Fruit fly (Drosophila melanogaster): ENCODE results near the gene sbr.
A peak's percentile ranks its signal among the peaks of the same experiment; 100 is the strongest.

sbr gene

DNA sequence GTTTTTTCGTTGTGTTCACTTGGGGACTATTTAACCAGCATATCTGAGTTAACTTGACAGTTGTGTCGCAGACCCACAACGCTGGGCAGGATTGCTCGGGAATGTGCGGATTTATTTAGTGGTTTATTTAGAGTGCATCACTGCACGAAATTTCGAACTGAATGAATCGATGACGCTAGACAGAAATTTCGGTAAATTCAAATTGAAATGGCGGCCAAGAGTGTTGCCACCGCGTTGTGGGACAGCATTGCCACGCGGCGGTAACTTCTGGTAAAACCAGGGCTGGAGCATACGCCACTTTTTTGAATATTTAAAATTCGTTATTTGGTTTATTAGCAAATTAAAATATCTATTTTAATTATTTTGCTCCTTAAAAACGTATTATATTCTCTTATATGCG is 7.8 kb upstream of the sbr start, which contains the start of gene feo:
TSS of gene feo (minus strand) at position 184 of the 400 bp plus-strand sequence.
- no peak for TF ChIP-seq CG17801 (GFP tag; optimal IDR thresholded peaks at IDR 0.05; ENCODE audit: partially characterized antibody)

- peak; percentile 35 for TF ChIP-seq CG17801 (GFP tag; optimal IDR thresholded peaks at IDR 0.05; ENCODE audit: partially characterized antibody)
Observed at dm6 chrX:10848565-10848964, 1.7 kb upstream of the sbr start, which contains the start of gene CG2202. Gene CG2202, plus strand, starts transcription at chrX:10848757.

dm6 chrX:10847447-10847846 is 555 bp upstream of the sbr start:
- no peak for TF ChIP-seq CG17801 (GFP tag; optimal IDR thresholded peaks at IDR 0.05; ENCODE audit: partially characterized antibody)

dm6 chrX:10847436-10847446 is 349 bp upstream of the sbr start, which contains the start of gene Pgls:
Gene Pgls, plus strand, starts transcription at chrX:10847438.
- TF ChIP-seq CG17801 (GFP tag; optimal IDR thresholded peaks at IDR 0.05; ENCODE audit: partially characterized antibody) = no peak

dm6 chrX:10845256-10845655 is 1.6 kb downstream of the sbr start:
- peak; percentile 36 for TF ChIP-seq CG17801 (GFP tag; optimal IDR thresholded peaks at IDR 0.05; ENCODE audit: partially characterized antibody)

dm6 chrX:10844807-10845206 is 2.1 kb downstream of the sbr start, which contains the start of gene CG32669:
Gene CG32669, minus strand, starts transcription at chrX:10845081.
- no peak for TF ChIP-seq CG17801 (GFP tag; optimal IDR thresholded peaks at IDR 0.05; ENCODE audit: partially characterized antibody)

dm6 chrX:10841717-10842255 is 5.1 kb downstream of the sbr start, which contains the start of gene CG15209:
Gene CG15209, plus strand, starts transcription at chrX:10842205.
- no peak for TF ChIP-seq CG17801 (GFP tag; optimal IDR thresholded peaks at IDR 0.05; ENCODE audit: partially characterized antibody)

dm6 chrX:10840892-10841564 is 5.9 kb downstream of the sbr start:
- no peak for TF ChIP-seq CG17801 (GFP tag; optimal IDR thresholded peaks at IDR 0.05; ENCODE audit: partially characterized antibody)

DNA sequence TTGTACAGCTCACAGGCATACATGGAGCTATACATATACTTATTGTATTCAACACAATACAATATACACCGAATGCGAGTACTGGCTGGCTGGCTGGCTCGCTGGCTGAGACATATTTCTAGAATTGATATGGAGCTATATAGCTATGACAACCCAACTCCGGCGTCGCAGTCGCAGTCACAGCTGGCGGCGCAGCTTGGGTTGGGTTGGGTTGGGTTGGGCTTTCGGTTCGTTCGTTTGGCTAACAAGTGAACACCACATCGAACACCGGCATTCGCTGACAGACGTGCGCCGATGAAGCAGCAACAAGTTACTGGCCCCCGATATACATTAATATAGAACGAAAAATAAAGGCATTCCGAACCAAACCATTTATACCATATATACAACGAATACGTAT is 7.9 kb downstream of the sbr start, which contains the start of gene CG15210:
TSS of gene CG15210 (plus strand) at position 269 of the 400 bp plus-strand sequence.
- TF ChIP-seq CG17801 (GFP tag; optimal IDR thresholded peaks at IDR 0.05; ENCODE audit: partially characterized antibody) = no peak

dm6 chrX:10835631-10836030 is 11.3 kb downstream of the sbr start:
- TF ChIP-seq CG17801 (GFP tag; optimal IDR thresholded peaks at IDR 0.05; ENCODE audit: partially characterized antibody) = no peak

DNA sequence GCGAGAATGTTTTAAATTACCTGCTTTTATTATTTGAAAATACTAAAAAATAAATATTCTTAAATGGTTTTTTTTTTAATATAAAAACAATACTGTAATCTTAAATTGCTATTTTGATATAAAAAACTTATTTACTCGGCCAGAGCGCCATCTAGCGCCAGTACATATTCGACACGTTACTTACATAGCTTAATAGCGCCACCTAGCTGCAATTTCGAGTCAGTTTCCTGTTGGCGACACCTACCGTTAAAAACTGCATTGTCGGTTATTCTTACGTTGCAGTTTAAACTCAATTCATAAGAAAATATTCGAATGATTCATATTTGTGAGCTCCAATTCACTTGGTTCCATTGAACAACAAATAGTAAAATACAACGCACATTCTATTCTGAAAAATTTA is 14.5 kb downstream of the sbr start:
- peak; percentile 21 for TF ChIP-seq CG17801 (GFP tag; optimal IDR thresholded peaks at IDR 0.05; ENCODE audit: partially characterized antibody)

DNA sequence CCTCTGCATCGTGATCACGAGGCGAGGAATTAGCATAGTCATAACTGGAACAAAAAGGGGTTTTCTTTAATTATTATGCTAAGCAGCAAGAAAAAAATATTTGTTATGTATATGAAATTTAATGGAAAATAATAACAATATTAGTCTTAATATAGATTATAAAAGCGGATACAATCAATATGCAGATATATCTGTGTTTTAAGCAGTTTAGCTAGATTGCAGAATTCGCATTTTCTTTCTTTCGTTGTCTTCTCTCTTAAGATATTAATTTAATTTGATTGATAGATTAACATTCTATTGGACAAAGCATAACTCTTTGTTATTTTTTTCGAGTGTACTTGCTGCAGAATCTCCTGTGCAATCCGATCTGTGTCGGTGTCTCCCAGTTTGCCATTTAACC is 19.6 kb downstream of the sbr start:
- TF ChIP-seq CG17801 (GFP tag; optimal IDR thresholded peaks at IDR 0.05; ENCODE audit: partially characterized antibody) = no peak

dm6 chrX:10825349-10826129 is 21.4 kb downstream of the sbr start:
- TF ChIP-seq CG17801 (GFP tag; optimal IDR thresholded peaks at IDR 0.05; ENCODE audit: partially characterized antibody) = no peak

- no peak for TF ChIP-seq CG17801 (GFP tag; optimal IDR thresholded peaks at IDR 0.05; ENCODE audit: partially characterized antibody)
Observed at dm6 chrX:10824227-10824702, 22.6 kb downstream of the sbr start, which contains the start of gene Imp. Gene Imp, minus strand, starts transcription at chrX:10824277.

- TF ChIP-seq CG17801 (GFP tag; optimal IDR thresholded peaks at IDR 0.05; ENCODE audit: partially characterized antibody) = no peak
Observed at dm6 chrX:10823441-10823818, 23.5 kb downstream of the sbr start.

Measured in ovary, adult (tissue).